Worm (Caenorhabditis elegans) whole organism, L2 larva: Measurements from ENCODE around the gene phf-33.

Source experiments
- F13H6.1 ChIP-seq: sonication (generic microtip); optimal IDR thresholded peaks from 2 replicates; lab custom pipeline; 2016; ENCODE audit warnings: missing genetic modification characterization, missing compliant biosample characterization
- ZK546.5 ChIP-seq: sonication (generic microtip); optimal IDR thresholded peaks from 2 replicates; lab custom pipeline; 2017; ENCODE audit warnings: missing biosample characterization, missing genetic modification characterization
- ama-1 ChIP-seq: fragments of 150-350 bp; optimal IDR thresholded peaks from 2 replicates; lab custom pipeline; 2018; ENCODE audit warnings: inconsistent platforms
- crh-2 ChIP-seq: sonication (generic microtip); optimal IDR thresholded peaks from 2 replicates; lab custom pipeline; 2017; ENCODE audit warnings: missing biosample characterization, missing genetic modification characterization
- fos-1 ChIP-seq: fragments of 150-350 bp; optimal IDR thresholded peaks from 2 replicates; lab custom pipeline; 2014; ENCODE audit warnings: missing biosample characterization, missing genetic modification characterization
- lin-13 ChIP-seq: fragments of 150-350 bp; optimal IDR thresholded peaks from 2 replicates; lab custom pipeline; 2014; ENCODE audit warnings: missing biosample characterization, missing genetic modification reagents, missing genetic modification characterization
- lsy-2 ChIP-seq, 2 experiments: fragments of 150-350 bp in 1 of 2; sonication (generic microtip) in 1 of 2; optimal IDR thresholded peaks; 2 replicates each; lab custom pipeline; 2014 to 2017; ENCODE audit warnings: missing biosample characterization in 2 of 2, missing genetic modification characterization in 2 of 2
- nhr-237 ChIP-seq: fragments of 150-350 bp; optimal IDR thresholded peaks from 2 replicates; lab custom pipeline; 2014; ENCODE audit warnings: missing biosample characterization, missing genetic modification characterization
- nhr-25 ChIP-seq: fragments of 150-350 bp; sonication (generic microtip); optimal IDR thresholded peaks from 3 replicates; lab custom pipeline; 2014; ENCODE audit warnings: missing biosample characterization, missing genetic modification characterization
- skn-1 ChIP-seq: sonication (generic microtip); optimal IDR thresholded peaks from 2 replicates; lab custom pipeline; 2017; ENCODE audit warnings: missing biosample characterization, missing genetic modification characterization
- unc-62 ChIP-seq: fragments of 150-350 bp; optimal IDR thresholded peaks from 2 replicates; lab custom pipeline; 2014; ENCODE audit warnings: missing biosample characterization, missing genetic modification reagents, missing genetic modification characterization

DNA sequence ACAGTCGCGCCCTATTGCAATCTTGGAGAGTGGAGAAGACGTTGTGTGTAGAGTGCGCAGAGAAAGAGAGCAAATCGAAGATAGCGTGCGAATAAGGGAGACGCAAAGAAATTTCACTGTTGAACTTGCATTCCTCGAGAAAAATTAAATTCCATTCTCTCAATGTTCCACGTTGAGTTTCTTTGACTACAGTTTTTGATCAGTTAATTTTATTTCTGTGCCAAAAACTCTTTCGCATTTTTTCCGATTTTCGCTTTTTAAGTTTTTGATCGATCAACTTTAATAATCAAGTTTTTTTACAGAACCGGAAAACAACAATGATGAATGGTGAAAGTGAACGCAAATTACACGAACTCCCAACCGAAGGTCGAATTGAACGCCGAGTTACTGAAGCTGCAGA is 41.7 kb downstream of the phf-33 start, which contains the start of gene K08H2.3:
- TF ChIP-seq unc-62 (no peak), fos-1 (tag; lab: Kevin White, UChicago) (no peak), skn-1 (tag; lab: Kevin White, UChicago) (no peak), ZK546.5 (tag; lab: Kevin White, UChicago) (no peak), lin-13 (GFP tag; lab: Kevin White, UChicago) (no peak), F13H6.1 (tag; lab: Kevin White, UChicago) (no peak), ama-1 (lab: Kevin White, UChicago) (no peak), nhr-237 (tag; lab: Kevin White, UChicago) (no peak), crh-2 (no peak), lsy-2 (tag; optimal IDR thresholded peaks at IDR 0.05; lab: Kevin White, UChicago) (no peak), nhr-25 (tag; lab: Kevin White, UChicago) (no peak)
